Fruit fly (Drosophila melanogaster) ovary, adult (tissue): ENCODE measurements around the gene CG34026.

Experiments used
- CG17801 ChIP-seq: fragments of 200-800 bp; optimal IDR thresholded peaks from 2 replicates; lab custom pipeline; 2019; ENCODE audit warnings: missing biosample characterization, mild to moderate bottlenecking, missing genetic modification characterization, moderate library complexity; ENCODE audit not compliant: partially characterized antibody

Gene CG34026

dm6 chrX:9544457-9544856, 10.8 kb downstream of the CG34026 start:
- no peak for TF ChIP-seq CG17801 (GFP tag; lab: Kevin White, UChicago)

- no peak for TF ChIP-seq CG17801 (GFP tag; lab: Kevin White, UChicago)
Observed at dm6 chrX:9550565-9551145, 17.0 kb downstream of the CG34026 start, which contains the start of gene CG32700. CG32700 (minus strand) TSS chrX:9550838.

DNA sequence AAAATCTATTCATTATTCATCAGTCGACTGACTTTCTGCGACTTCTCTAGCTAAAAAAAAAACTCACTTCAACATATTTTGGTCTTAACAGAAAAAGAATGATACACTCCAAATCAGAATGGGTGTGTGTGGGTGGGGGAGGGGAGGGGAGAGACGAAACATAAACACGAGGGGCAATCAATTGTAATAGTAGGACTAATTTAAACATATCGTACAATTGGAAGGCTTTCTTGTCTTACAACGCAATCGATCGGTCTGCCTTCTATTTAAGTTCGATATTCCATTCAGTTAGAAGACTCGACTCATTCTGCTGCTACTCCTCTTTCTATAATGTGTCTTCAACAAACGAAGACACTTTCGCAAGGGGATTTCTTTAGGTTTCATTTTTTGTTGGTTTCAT, 17.6 kb downstream of the CG34026 start:
- no peak for TF ChIP-seq CG17801 (GFP tag; lab: Kevin White, UChicago)

DNA sequence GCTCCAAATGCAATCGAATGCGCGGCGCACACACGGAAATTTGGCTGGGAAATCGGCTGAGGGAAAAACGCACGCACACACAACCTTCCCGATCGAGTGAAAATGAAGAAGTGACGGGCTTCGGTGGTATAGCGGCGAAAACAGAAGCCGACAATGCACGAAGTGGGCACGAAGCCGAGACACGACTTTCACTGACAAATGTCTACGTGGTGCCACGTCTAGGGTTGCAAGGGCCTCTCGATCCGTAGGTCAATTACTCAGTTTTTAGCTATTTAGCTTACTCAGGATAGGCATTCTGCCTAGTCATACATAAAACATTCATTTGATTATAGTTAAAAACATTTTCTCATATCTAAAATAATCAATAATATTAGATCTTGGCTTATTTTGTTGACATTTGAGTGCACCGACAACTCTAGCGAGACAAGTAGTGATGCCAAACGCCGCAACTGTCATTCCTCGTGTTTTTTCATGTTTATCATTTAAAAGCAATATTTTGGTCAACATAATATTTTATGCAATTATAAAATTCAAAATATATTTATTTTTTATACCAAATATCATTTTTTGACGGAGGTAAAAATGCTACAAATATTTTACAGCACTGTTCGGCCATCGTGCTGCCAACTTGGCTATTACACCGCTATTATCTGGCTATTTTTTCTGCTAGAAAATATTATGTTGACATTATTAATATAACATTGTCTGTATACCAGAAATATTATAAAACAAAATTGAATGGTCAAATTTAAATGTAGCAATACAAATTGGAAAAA, 20.1 kb downstream of the CG34026 start:
- peak; percentile 94 for TF ChIP-seq CG17801 (GFP tag; lab: Kevin White, UChicago)

DNA sequence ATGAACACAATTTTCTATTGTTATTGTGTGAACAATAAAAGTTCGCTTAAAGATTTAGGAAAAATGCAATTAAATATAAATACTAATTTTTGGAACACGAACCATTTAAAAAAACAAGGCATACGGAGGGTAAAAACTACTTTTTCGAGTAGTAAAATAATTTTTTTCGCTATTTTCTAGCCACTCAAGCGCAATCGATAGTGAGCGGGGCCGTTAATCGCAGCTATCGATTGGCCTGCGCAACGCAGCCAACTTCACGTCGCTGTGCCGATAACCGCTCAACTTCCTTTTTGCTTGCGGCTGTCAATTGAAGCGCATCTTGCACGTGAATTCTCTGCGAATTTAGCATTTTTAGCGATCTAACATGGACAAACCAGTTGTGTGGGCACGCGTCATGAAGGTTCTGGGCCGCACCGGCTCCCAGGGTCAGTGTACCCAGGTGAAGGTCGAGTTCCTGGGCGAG, 20.8 kb downstream of the CG34026 start, which contains the start of gene RpS28b:
RpS28b (plus strand) TSS at position 278 of the 463 bp plus-strand sequence.
- TF ChIP-seq CG17801 (GFP tag; lab: Kevin White, UChicago) = peak; percentile 80

DNA sequence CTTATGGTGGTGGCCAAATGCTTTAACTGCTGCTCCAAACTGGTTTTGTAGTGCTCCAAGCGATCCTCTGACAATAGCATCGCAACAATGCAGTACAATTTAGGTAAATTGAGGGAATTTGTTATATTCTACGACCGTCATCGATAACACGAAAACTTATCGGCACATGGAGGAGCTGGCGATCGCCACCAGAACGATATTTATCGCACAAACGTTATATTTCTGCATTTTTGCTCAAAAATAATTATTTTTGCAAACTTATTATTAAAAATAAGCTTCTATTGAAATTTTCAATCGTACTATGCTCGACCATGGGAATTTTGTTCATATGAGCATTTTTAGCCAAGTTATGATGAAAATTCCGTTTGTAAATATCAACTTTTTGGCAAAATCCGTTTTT, 22.8 kb downstream of the CG34026 start, which contains the start of gene CG15317:
CG15317 (minus strand) TSS at position 148 of the 400 bp plus-strand sequence.
- no peak for TF ChIP-seq CG17801 (GFP tag; lab: Kevin White, UChicago)

DNA sequence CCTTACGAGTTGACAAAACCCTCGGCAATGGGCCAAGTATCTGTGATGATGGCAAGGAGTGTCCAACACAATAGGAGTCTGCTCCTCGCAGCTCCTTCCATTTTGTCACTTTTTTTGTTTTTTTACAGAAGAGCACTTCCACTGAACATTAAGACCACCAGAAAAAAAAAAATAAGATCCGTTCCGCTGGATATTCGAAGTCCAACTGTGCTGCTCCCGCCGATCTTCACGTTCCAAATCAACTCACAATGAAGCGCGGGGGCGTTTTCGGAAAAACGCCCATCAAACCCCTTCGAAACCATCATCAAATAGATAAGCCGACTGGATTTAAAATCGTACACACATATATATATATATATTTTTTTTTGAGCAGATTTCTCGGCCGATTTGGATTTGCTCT, 37.6 kb downstream of the CG34026 start, which contains the start of gene Cubn:
Cubn (minus strand) TSS at position 101 of the 400 bp plus-strand sequence.
- TF ChIP-seq CG17801 (GFP tag; lab: Kevin White, UChicago) = no peak

dm6 chrX:9576147-9576503, 42.5 kb downstream of the CG34026 start, which contains the start of gene CG42395:
CG42395 (minus strand) TSS chrX:9576247.
- no peak for TF ChIP-seq CG17801 (GFP tag; lab: Kevin White, UChicago)

dm6 chrX:9576504-9577337, 43.1 kb downstream of the CG34026 start:
- no peak for TF ChIP-seq CG17801 (GFP tag; lab: Kevin White, UChicago)

DNA sequence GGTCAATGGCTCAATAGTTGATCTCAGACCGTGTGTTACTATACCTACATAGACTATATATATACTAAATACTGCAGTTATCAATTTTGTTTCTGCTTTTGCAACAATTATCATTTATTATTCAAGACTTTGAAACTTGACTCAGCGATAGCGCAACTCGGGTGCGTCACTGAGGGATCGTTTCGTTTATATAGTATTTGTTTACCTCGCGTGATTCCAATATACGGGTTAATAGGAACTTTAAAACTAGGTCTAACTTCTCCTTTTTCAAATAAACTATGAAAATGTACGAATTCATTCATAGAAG, 43.7 kb downstream of the CG34026 start:
- TF ChIP-seq CG17801 (GFP tag; lab: Kevin White, UChicago) = no peak

dm6 chrX:9578014-9578413, 44.4 kb downstream of the CG34026 start:
- TF ChIP-seq CG17801 (GFP tag; lab: Kevin White, UChicago) = no peak

dm6 chrX:9578696-9579509, 45.3 kb downstream of the CG34026 start:
- peak; percentile 95 for TF ChIP-seq CG17801 (GFP tag; lab: Kevin White, UChicago)

DNA sequence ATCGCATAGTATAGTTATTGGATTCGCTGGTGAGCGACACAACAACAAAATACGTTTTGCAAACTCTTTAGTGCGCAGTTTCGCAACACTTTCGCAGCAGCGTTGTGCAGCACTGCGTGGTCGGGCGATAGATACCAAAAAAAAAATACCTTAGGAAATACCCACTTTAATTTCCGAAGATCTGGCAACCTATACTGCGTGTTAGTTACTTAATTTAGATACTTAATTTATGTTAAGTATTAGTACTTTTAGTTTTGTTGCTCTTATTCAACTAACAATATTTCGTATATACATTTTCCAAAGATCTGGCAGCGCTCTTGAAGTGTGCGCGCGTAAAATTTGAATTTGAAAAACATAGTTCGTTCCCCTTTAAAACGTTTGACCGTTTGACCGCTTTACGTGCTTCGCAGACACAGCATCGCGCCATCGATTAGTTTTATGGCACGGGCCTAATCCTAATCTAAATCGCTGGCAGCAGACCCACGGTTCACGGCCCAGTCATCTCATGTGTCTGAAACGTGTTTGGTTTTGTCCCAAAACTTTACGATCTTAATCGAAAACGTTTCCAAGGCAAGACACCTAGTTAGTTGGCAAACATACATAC, 46.4 kb downstream of the CG34026 start, which contains the start of gene LPCAT:
LPCAT (minus strand) TSS at position 70 of the 604 bp plus-strand sequence.
- TF ChIP-seq CG17801 (GFP tag; lab: Kevin White, UChicago) = peak; percentile 53

- no peak for TF ChIP-seq CG17801 (GFP tag; lab: Kevin White, UChicago)
Observed at dm6 chrX:9580544-9580943, 46.9 kb downstream of the CG34026 start.
